Fruit fly (Drosophila melanogaster): Measurements from ENCODE around the gene Dph4.

Gene Dph4

dm6 chr3R:5632182-5632581, 8.3 kb upstream of the Dph4 start, which contains the start of gene CG31549:
Gene CG31549 (plus strand): TSS chr3R:5632192.
- TF ChIP-seq CG17385 (GFP tag; optimal IDR thresholded peaks at IDR 0.05) (peak; percentile 86), sens (GFP tag) (no peak), CG16779 (GFP tag; IDR thresholded peaks at IDR 0.05) (no peak), D19B (GFP tag; optimal IDR thresholded peaks at IDR 0.05) (no peak), caup (GFP tag; optimal IDR thresholded peaks at IDR 0.05; ENCODE audit: severe bottlenecking) (no peak), CG10274 (GFP tag; optimal IDR thresholded peaks at IDR 0.05) (no peak), Neu2 (GFP tag; optimal IDR thresholded peaks at IDR 0.05; ENCODE audit: borderline replicate concordance) (no peak), CG15514 (GFP tag; optimal IDR thresholded peaks at IDR 0.05) (peak; percentile 32), CG34376 (GFP tag; optimal IDR thresholded peaks at IDR 0.05) (peak; percentile 13), ewg (GFP tag; optimal IDR thresholded peaks at IDR 0.05) (no peak), CG10321 (GFP tag; IDR thresholded peaks at IDR 0.05) (no peak), ftz-f1 (GFP tag; optimal IDR thresholded peaks at IDR 0.05) (peak; percentile 57), fd64A (GFP tag; optimal IDR thresholded peaks at IDR 0.05) (no peak), Trl (optimal IDR thresholded peaks at IDR 0.05) (no peak), Trl (GFP tag; optimal IDR thresholded peaks at IDR 0.05) (no peak), Myb (GFP tag; optimal IDR thresholded peaks at IDR 0.05) (peak; percentile 87), CG18599 (GFP tag; optimal IDR thresholded peaks at IDR 0.05) (no peak), CG2116 (GFP tag; optimal IDR thresholded peaks at IDR 0.05) (peak; percentile 30), E2f2 (GFP tag; IDR thresholded peaks at IDR 0.05) (peak; percentile 54), CG6813 (GFP tag; optimal IDR thresholded peaks at IDR 0.05) (no peak), Dll (GFP tag; IDR thresholded peaks at IDR 0.05; ENCODE audit: partially characterized antibody) (peak; percentile 43; the same call in 2 of the 4 replicates), her (GFP tag; optimal IDR thresholded peaks at IDR 0.05) (no peak), crp (GFP tag; optimal IDR thresholded peaks at IDR 0.05) (peak in 1 of 2 experiments; percentile 90), CG10543 (GFP tag; optimal IDR thresholded peaks at IDR 0.05) (no peak), CG15011 (GFP tag; optimal IDR thresholded peaks at IDR 0.05) (no peak), BEAF-32 (GFP tag; optimal IDR thresholded peaks at IDR 0.05) (peak; percentile 7), fd96Cb (tag; optimal IDR thresholded peaks at IDR 0.05) (no peak), MESR4 (GFP tag; optimal IDR thresholded peaks at IDR 0.05) (peak; percentile 39), tgo (GFP tag; IDR thresholded peaks at IDR 0.05) (no peak), ATbp (GFP tag; optimal IDR thresholded peaks at IDR 0.05) (no peak), Dref (GFP tag; IDR thresholded peaks at IDR 0.05) (peak; percentile 49), wek (GFP tag; optimal IDR thresholded peaks at IDR 0.05) (no peak), pzg (GFP tag; optimal IDR thresholded peaks at IDR 0.05) (peak; percentile 28), Med (GFP tag) (peak; percentile 80), pb (GFP tag; optimal IDR thresholded peaks at IDR 0.05) (no peak), z (GFP tag; IDR thresholded peaks at IDR 0.05) (no peak), CG4707 (GFP tag; optimal IDR thresholded peaks at IDR 0.05) (no peak), CG13287 (GFP tag; IDR thresholded peaks at IDR 0.05; ENCODE audit: partially characterized antibody) (peak; percentile 28; the same call in 1 of the 2 replicates), zfh2 (GFP tag; optimal IDR thresholded peaks at IDR 0.05) (no peak), Hr3 (GFP tag; optimal IDR thresholded peaks at IDR 0.05) (no peak), kay (GFP tag; optimal IDR thresholded peaks at IDR 0.05) (no peak), mld (GFP tag; IDR thresholded peaks at IDR 0.05; ENCODE audit: partially characterized antibody) (no peak), Dp (GFP tag; optimal IDR thresholded peaks at IDR 0.05) (peak; percentile 58), CG1832 (GFP tag; optimal IDR thresholded peaks at IDR 0.05) (no peak), MBD-R2 (GFP tag; IDR thresholded peaks at IDR 0.05) (peak; percentile 76), ems (GFP tag; optimal IDR thresholded peaks at IDR 0.05) (no peak), unc-4 (GFP tag; IDR thresholded peaks at IDR 0.05; ENCODE audit: partially characterized antibody) (0 out of 2 replicates have a peak, but pooled peaks have one; percentile 36), CG34224 (GFP tag; IDR thresholded peaks at IDR 0.05; ENCODE audit: partially characterized antibody) (0 out of 3 replicates have a peak, but pooled peaks have one; percentile 41), cad (GFP tag; optimal IDR thresholded peaks at IDR 0.05) (no peak), CG32532 (GFP tag; IDR thresholded peaks at IDR 0.05) (no peak)
